Fruit fly (Drosophila melanogaster): Measurements from ENCODE around the gene CG4408.

CG4408 gene

DNA sequence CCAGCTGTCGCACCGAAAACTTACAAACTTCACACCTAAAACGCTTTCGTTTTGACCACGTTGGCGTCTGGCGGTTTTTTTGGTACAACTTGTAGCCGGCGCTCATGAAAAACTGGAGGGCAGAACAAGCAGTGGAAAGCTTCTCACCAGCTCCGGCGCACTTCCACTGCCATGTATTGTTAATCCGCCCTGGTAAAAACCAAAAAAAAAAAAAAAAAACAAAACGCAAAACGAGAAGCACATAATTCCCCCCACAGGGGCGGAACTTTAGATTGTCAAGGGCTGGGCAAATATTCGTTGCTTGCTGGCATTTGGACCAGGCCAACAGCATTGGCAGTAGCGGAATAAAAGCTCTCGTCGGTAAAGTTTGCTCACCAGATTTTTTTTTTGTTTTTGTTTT is 10.9 kb upstream of the CG4408 start (continued):
- peak; percentile 24; the same call in 1 of the 3 replicates for TF ChIP-seq CG34224 (GFP tag; IDR thresholded peaks at IDR 0.05; ENCODE audit: partially characterized antibody)
- TF ChIP-seq lbe (GFP tag; optimal IDR thresholded peaks at IDR 0.05): peak; percentile 18
- no peak for TF ChIP-seq E2f1 (GFP tag; IDR thresholded peaks at IDR 0.05)
- TF ChIP-seq corto (GFP tag; optimal IDR thresholded peaks at IDR 0.05): no peak
- peak; percentile 35 for TF ChIP-seq Atf6 (GFP tag; IDR thresholded peaks at IDR 0.05)
- peak; percentile 33 for TF ChIP-seq Fer1 (GFP tag; optimal IDR thresholded peaks at IDR 0.05)
- no peak for TF ChIP-seq CG6254 (GFP tag; optimal IDR thresholded peaks at IDR 0.05)
- TF ChIP-seq so (GFP tag; IDR thresholded peaks at IDR 0.05): no peak
- no peak for TF ChIP-seq sc (optimal IDR thresholded peaks at IDR 0.05)
- no peak for TF ChIP-seq sc (GFP tag; optimal IDR thresholded peaks at IDR 0.05)
- 0 out of 2 replicates have a peak, but pooled peaks have one; percentile 59 for TF ChIP-seq rib (GFP tag; IDR thresholded peaks at IDR 0.05)
- TF ChIP-seq pb (GFP tag; optimal IDR thresholded peaks at IDR 0.05): no peak
- TF ChIP-seq HmgZ (tag; optimal IDR thresholded peaks at IDR 0.05): peak; percentile 25
- TF ChIP-seq CG13624 (GFP tag; optimal IDR thresholded peaks at IDR 0.05): peak; percentile 28
- peak; percentile 62 for TF ChIP-seq Med (GFP tag)
- peak; percentile 40 for TF ChIP-seq CG12769 (tag; optimal IDR thresholded peaks at IDR 0.05)
- TF ChIP-seq CG8478 (optimal IDR thresholded peaks at IDR 0.05): no peak
- TF ChIP-seq Aef1 (GFP tag; IDR thresholded peaks at IDR 0.05): no peak
- peak; percentile 26; the same call in 1 of the 2 replicates for TF ChIP-seq ttk (GFP tag; IDR thresholded peaks at IDR 0.05)
- TF ChIP-seq CG16863 (GFP tag; optimal IDR thresholded peaks at IDR 0.05): no peak
- peak; percentile 35; the same call in 1 of the 3 replicates for TF ChIP-seq Doc3 (GFP tag; IDR thresholded peaks at IDR 0.05; ENCODE audit: partially characterized antibody)
- TF ChIP-seq sob (GFP tag; IDR thresholded peaks at IDR 0.05): peak; percentile 14; the same call in 1 of the 2 replicates
- TF ChIP-seq sug (tag; optimal IDR thresholded peaks at IDR 0.05): peak; percentile 79
- TF ChIP-seq CG3847 (GFP tag; IDR thresholded peaks at IDR 0.05): no peak
- TF ChIP-seq Drgx (GFP tag; IDR thresholded peaks at IDR 0.05): peak; percentile 78
- peak; percentile 5 for TF ChIP-seq B-H2 (GFP tag; optimal IDR thresholded peaks at IDR 0.05)
- no peak for TF ChIP-seq gsb (GFP tag; IDR thresholded peaks at IDR 0.05)
- TF ChIP-seq tna (GFP tag; IDR thresholded peaks at IDR 0.05; ENCODE audit: partially characterized antibody): peak; percentile 45; the same call in 1 of the 2 replicates
- TF ChIP-seq CG15514 (GFP tag; optimal IDR thresholded peaks at IDR 0.05): peak; percentile 21
- no peak for TF ChIP-seq CG9817 (tag; optimal IDR thresholded peaks at IDR 0.05)
- peak; percentile 24; the same call in 1 of the 2 replicates for TF ChIP-seq CG14014 (GFP tag; IDR thresholded peaks at IDR 0.05)
- peak; percentile 46 for TF ChIP-seq slbo (GFP tag; IDR thresholded peaks at IDR 0.05)
- no peak for TF ChIP-seq CG13775 (GFP tag; optimal IDR thresholded peaks at IDR 0.05)
- peak; percentile 35; the same call in 1 of the 2 replicates for TF ChIP-seq CG32532 (GFP tag; IDR thresholded peaks at IDR 0.05)
- peak; percentile 41; the same call in 1 of the 2 replicates for TF ChIP-seq unc-4 (GFP tag; IDR thresholded peaks at IDR 0.05; ENCODE audit: partially characterized antibody)
- TF ChIP-seq gfzf (GFP tag; optimal IDR thresholded peaks at IDR 0.05): peak; percentile 28
- TF ChIP-seq lab (GFP tag; optimal IDR thresholded peaks at IDR 0.05): no peak
- TF ChIP-seq nom (GFP tag; optimal IDR thresholded peaks at IDR 0.05): peak; percentile 33
- peak; percentile 46; the same call in 1 of the 2 replicates for TF ChIP-seq MBD-R2 (GFP tag; IDR thresholded peaks at IDR 0.05)

dm6 chr3R:23373403-23373802 is 10.0 kb upstream of the CG4408 start, which contains the start of gene CG42828:
CG42828 (plus strand) TSS chr3R:23373703.
- no peak for TF ChIP-seq fru (optimal IDR thresholded peaks at IDR 0.05)
- TF ChIP-seq CG31224 (GFP tag; IDR thresholded peaks at IDR 0.05): no peak
- no peak for TF ChIP-seq CG17612 (GFP tag; IDR thresholded peaks at IDR 0.05)
- TF ChIP-seq CG8290 (GFP tag; optimal IDR thresholded peaks at IDR 0.05): no peak
- TF ChIP-seq CG8290 (tag; optimal IDR thresholded peaks at IDR 0.05): no peak
- TF ChIP-seq CG12659 (GFP tag; optimal IDR thresholded peaks at IDR 0.05): no peak
- no peak for TF ChIP-seq CG31365 (tag; optimal IDR thresholded peaks at IDR 0.05)
- no peak for TF ChIP-seq CG17186 (GFP tag; optimal IDR thresholded peaks at IDR 0.05)
- no peak for TF ChIP-seq CTCF (GFP tag; optimal IDR thresholded peaks at IDR 0.05)
- TF ChIP-seq CG10979 (tag; optimal IDR thresholded peaks at IDR 0.05): no peak
- TF ChIP-seq CG10321 (GFP tag; IDR thresholded peaks at IDR 0.05): no peak
- TF ChIP-seq cas (GFP tag; IDR thresholded peaks at IDR 0.05): no peak
- no peak for TF ChIP-seq CG14014 (GFP tag; IDR thresholded peaks at IDR 0.05)
- TF ChIP-seq H15 (GFP tag; IDR thresholded peaks at IDR 0.05): no peak
- no peak for TF ChIP-seq corto (GFP tag; optimal IDR thresholded peaks at IDR 0.05)
- TF ChIP-seq CG9215 (GFP tag; IDR thresholded peaks at IDR 0.05): no peak
- TF ChIP-seq CG14860 (GFP tag; IDR thresholded peaks at IDR 0.05; ENCODE audit: partially characterized antibody): no peak
- TF ChIP-seq pb (GFP tag; optimal IDR thresholded peaks at IDR 0.05): no peak

All from whole organism, embryonic.